Worm (Caenorhabditis elegans) whole organism, L1 larva: ENCODE results near the gene W02A2.12.

ENCODE experiments used
- aly-2 ChIP-seq: fragments of 150-350 bp; optimal IDR thresholded peaks from 2 replicates; lab custom pipeline; 2014; ENCODE audit warnings: missing biosample characterization, missing genetic modification characterization
- ceh-8 ChIP-seq: fragments of 200-800 bp; sonication (Bioruptor generic); optimal IDR thresholded peaks from 2 replicates; lab custom pipeline; 2018; ENCODE audit warnings: mild to moderate bottlenecking, missing genetic modification characterization, moderate library complexity, missing compliant biosample characterization

DNA sequence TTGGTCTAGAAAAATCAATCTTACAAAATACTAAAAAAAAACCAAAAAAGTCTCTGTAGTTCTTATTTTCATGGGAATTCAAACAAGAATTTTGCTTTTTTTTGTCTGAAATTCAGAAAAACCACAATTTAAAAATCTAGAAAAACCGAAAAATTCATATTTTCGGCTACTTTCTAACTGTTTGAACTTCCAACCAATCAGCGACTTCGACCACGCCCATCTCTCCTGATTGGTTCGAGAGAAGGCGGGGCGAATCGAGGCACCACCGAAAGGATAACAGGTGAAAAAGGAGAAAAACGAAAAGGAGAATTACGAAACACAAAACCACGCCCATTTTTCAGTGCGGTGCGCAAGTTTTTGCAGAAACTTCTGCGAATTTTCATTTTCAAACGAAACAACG is 43.8 kb downstream of the W02A2.12 start:
- TF ChIP-seq aly-2 (tag; lab: Kevin White, UChicago) (no peak), ceh-8 (GFP tag; lab: Kevin White, UChicago) (no peak)
